Worm (Caenorhabditis elegans): Measurements from ENCODE around the gene srz-75.

srz-75 gene

DNA sequence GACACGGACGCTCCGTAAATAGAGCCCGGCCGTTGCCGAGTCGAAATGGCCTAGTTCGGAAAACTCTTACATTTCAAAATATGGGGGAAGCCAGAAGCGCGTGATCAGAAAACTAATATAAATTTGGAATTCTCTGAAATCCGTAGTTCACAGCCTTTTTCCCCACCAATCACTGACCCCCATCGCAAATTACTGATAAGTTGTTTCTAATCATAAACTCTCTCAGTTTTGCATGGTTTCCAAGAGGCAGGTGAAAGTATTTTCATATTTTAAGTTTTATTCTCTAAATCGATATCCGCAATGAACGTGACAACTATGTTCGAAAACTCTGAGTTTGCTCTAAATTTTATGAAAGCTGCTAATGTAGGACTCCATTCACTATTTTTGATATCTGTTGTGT is 38.5 kb upstream of the srz-75 start, which contains the start of gene srz-74:
Gene srz-74 (plus strand): TSS at position 301 of the 400 bp plus-strand sequence.
- TF ChIP-seq nhr-43 (tag; optimal IDR thresholded peaks at IDR 0.05; ENCODE audit: poor library complexity, severe bottlenecking): no peak

DNA sequence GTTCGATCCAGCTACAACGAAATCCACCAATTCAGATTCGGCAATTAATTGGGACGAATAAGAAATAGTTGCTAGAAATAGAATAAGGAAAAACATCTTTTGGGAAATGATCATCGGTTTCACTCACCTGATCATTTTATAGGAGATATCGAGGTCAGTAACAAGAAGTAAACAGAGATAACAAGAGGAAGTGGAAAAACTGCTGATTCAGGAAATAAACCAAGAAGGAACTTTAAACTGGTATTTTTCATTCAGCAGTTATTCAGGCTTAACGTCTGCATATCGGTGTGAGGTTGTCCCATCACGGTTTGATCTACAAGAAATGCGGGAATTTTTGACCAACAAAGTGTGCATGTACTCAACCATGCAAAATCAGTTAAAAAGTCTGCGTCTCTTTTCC is 37.9 kb upstream of the srz-75 start, which contains the start of gene K03D3.2:
Gene K03D3.2 (minus strand): TSS at position 101 of the 400 bp plus-strand sequence.
- TF ChIP-seq nhr-23 (tag; optimal IDR thresholded peaks at IDR 0.05) (peak; percentile 60), tbx-2 (tag; optimal IDR thresholded peaks at IDR 0.05) (no peak), nhr-237 (tag; optimal IDR thresholded peaks at IDR 0.05) (no peak), ceh-28 (tag; optimal IDR thresholded peaks at IDR 0.05) (no peak), nhr-25 (tag; optimal IDR thresholded peaks at IDR 0.05) (no peak), ceh-82 (tag; optimal IDR thresholded peaks at IDR 0.05) (no peak)

DNA sequence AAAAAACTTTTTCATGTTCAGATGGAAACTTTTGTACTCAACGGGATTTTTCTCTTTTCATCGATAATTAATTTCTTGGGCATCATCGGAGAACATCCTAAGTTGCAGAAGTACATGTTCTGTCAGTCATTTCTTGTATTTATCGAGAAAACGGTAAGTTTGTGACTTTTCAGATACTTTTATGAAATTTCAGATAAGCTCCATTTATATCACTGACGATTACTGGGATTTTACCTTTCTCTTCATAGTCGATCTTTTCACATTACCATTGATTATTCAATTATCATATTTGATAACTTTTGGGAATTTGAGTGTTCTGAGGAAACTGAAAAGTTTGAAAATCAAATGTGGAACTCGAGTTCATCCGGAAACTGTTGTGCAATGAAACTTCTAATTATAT is 33.9 kb upstream of the srz-75 start, which contains the start of gene srz-105:
Gene srz-105 (plus strand): TSS at position 301 of the 400 bp plus-strand sequence.
- no peak for TF ChIP-seq lsy-12 (tag; optimal IDR thresholded peaks at IDR 0.05)
- no peak for TF ChIP-seq nhr-76 (tag; optimal IDR thresholded peaks at IDR 0.05)
- no peak for TF ChIP-seq nhr-43 (tag; optimal IDR thresholded peaks at IDR 0.05; ENCODE audit: poor library complexity, severe bottlenecking)
- TF ChIP-seq unc-39 (tag; optimal IDR thresholded peaks at IDR 0.05): no peak
- no peak for TF ChIP-seq ceh-9 (tag; optimal IDR thresholded peaks at IDR 0.05)
- TF ChIP-seq unc-62 (GFP tag; optimal IDR thresholded peaks at IDR 0.05): no peak
- TF ChIP-seq fkh-10 (GFP tag; optimal IDR thresholded peaks at IDR 0.05): no peak
- no peak for TF ChIP-seq pqm-1 (tag; optimal IDR thresholded peaks at IDR 0.05)
- TF ChIP-seq ztf-4 (tag; optimal IDR thresholded peaks at IDR 0.05): no peak
- no peak for TF ChIP-seq mml-1 (tag; optimal IDR thresholded peaks at IDR 0.05)
- TF ChIP-seq pha-4 (tag; optimal IDR thresholded peaks at IDR 0.05): no peak
- TF ChIP-seq nhr-23 (tag; optimal IDR thresholded peaks at IDR 0.05): no peak
- no peak for TF ChIP-seq hmg-11 (tag; optimal IDR thresholded peaks at IDR 0.05)
- no peak for TF ChIP-seq tbx-2 (tag; optimal IDR thresholded peaks at IDR 0.05)

DNA sequence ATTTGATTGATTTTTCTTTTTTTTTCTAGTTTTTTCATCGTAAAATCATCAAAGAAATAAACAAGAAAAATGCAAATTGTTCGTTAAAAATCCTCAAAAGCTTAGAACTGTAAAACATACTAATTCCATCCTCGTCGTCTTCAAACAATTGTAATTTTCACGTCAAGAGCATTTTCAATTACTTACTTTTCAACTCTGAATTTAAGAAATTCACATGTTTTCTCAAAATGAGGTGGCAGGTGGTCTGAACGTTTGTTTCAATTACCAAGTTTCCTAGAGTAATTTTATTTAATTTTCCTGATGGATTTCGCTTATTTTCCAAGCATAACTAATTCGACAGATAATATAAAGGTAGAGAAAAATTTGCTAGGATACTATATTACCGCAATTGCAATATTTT is 32.7 kb upstream of the srz-75 start, which contains the start of gene srz-104:
Gene srz-104 (plus strand): TSS at position 301 of the 400 bp plus-strand sequence.
- TF ChIP-seq elt-3 (tag; optimal IDR thresholded peaks at IDR 0.05): no peak
- TF ChIP-seq egl-27 (tag; optimal IDR thresholded peaks at IDR 0.05): no peak
- no peak for TF ChIP-seq nhr-76 (tag; optimal IDR thresholded peaks at IDR 0.05)
- no peak for TF ChIP-seq nfya-1 (tag; optimal IDR thresholded peaks at IDR 0.05; ENCODE audit: insufficient read depth)
- TF ChIP-seq sea-2 (GFP tag; optimal IDR thresholded peaks at IDR 0.05): no peak
- TF ChIP-seq mdl-1 (tag; optimal IDR thresholded peaks at IDR 0.05): no peak
- TF ChIP-seq fos-1 (tag; optimal IDR thresholded peaks at IDR 0.05): no peak
- TF ChIP-seq mml-1 (tag; optimal IDR thresholded peaks at IDR 0.05): no peak
- no peak for TF ChIP-seq jun-1 (tag; optimal IDR thresholded peaks at IDR 0.05)
- no peak for TF ChIP-seq tbx-2 (tag; optimal IDR thresholded peaks at IDR 0.05)
- TF ChIP-seq nhr-23 (tag; optimal IDR thresholded peaks at IDR 0.05): no peak
- TF ChIP-seq nhr-43 (tag; optimal IDR thresholded peaks at IDR 0.05; ENCODE audit: poor library complexity, severe bottlenecking): no peak
- TF ChIP-seq ZK546.5 (tag; optimal IDR thresholded peaks at IDR 0.05): no peak
- no peak for TF ChIP-seq pqm-1 (tag; optimal IDR thresholded peaks at IDR 0.05)
- TF ChIP-seq ztf-4 (tag; optimal IDR thresholded peaks at IDR 0.05): no peak
- no peak for TF ChIP-seq nhr-67 (tag; optimal IDR thresholded peaks at IDR 0.05)
- no peak for TF ChIP-seq R02D3.7 (tag; optimal IDR thresholded peaks at IDR 0.05)
- TF ChIP-seq unc-39 (tag; optimal IDR thresholded peaks at IDR 0.05): no peak
- no peak for TF ChIP-seq fkh-2 (tag; optimal IDR thresholded peaks at IDR 0.05)
- TF ChIP-seq lin-15B (tag; optimal IDR thresholded peaks at IDR 0.05): no peak

ce11 chrIV:16320866-16321265 is 30.2 kb upstream of the srz-75 start, which contains the start of gene srz-61:
Gene srz-61, plus strand, starts transcription at chrIV:16321166.
- TF ChIP-seq ceh-82 (tag; optimal IDR thresholded peaks at IDR 0.05) (no peak), nfya-1 (tag; optimal IDR thresholded peaks at IDR 0.05; ENCODE audit: insufficient read depth) (no peak), lsy-12 (tag; optimal IDR thresholded peaks at IDR 0.05) (no peak), pqm-1 (tag; optimal IDR thresholded peaks at IDR 0.05) (no peak), ztf-4 (tag; optimal IDR thresholded peaks at IDR 0.05) (no peak), nhr-67 (tag; optimal IDR thresholded peaks at IDR 0.05) (no peak), nhr-77 (tag; optimal IDR thresholded peaks at IDR 0.05) (no peak), aly-2 (tag; optimal IDR thresholded peaks at IDR 0.05) (no peak), hmg-11 (tag; optimal IDR thresholded peaks at IDR 0.05) (no peak), pha-4 (tag; optimal IDR thresholded peaks at IDR 0.05) (no peak), elt-1 (tag; optimal IDR thresholded peaks at IDR 0.05) (no peak), egl-5 (tag; optimal IDR thresholded peaks at IDR 0.05) (no peak), ceh-9 (tag; optimal IDR thresholded peaks at IDR 0.05) (no peak)
